Worm (Caenorhabditis elegans) whole organism, early embryonic: ENCODE measurements around the gene T03G11.10.

ENCODE experiments used
- ama-1 ChIP-seq: fragments of 150-350 bp; optimal IDR thresholded peaks from 2 replicates; lab custom pipeline; 2014
- ceh-36 ChIP-seq: sonication (generic microtip); optimal IDR thresholded peaks from 2 replicates; lab custom pipeline; 2016; ENCODE audit warnings: missing genetic modification characterization, inconsistent platforms, missing compliant biosample characterization
- flt-1 ChIP-seq: fragments of 200-800 bp; sonication (Bioruptor generic); IDR thresholded peaks from 2 replicates; pipeline ENCODE4 v1.3.6; 2022; ENCODE audit warnings: missing genetic modification characterization, missing compliant biosample characterization
- tra-4 ChIP-seq: sonication (generic microtip); optimal IDR thresholded peaks from 2 replicates; lab custom pipeline; 2017; ENCODE audit warnings: missing genetic modification characterization, missing compliant biosample characterization

DNA sequence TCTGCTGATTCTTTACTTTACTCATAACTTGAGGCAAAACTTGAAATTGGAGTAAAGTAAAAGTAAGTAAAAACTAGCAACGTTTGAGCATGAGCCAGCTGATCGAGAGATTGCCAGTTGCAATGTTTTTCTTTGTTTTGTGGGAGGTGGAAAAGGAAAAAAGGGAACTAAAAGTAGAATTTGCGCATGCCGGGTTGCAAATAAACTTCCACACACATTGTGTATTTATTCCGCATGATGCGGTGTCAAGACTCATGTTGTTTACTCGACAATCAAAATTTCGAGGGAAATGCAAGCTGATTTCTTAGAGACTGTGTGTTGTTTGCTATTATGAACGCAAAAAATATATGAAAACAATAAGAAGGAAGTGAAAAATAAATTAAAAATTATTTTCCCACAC lies 28.6 kb downstream of the T03G11.10 start:
- TF ChIP-seq tra-4 (tag; lab: Kevin White, UChicago) (no peak), ceh-36 (no peak), flt-1 (GFP tag; lab: Robert Waterston, UW) (no peak), ama-1 (no peak)
